Worm (Caenorhabditis elegans) whole organism, L4/young adult: ENCODE measurements around the gene ttr-41.

Experiments
- W03F9.2 ChIP-seq: fragments of 150-350 bp; optimal IDR thresholded peaks from 2 replicates; lab custom pipeline; 2014; ENCODE audit warnings: missing biosample characterization, missing genetic modification characterization
- dao-5 ChIP-seq: sonication (generic microtip); optimal IDR thresholded peaks from 2 replicates; lab custom pipeline; 2016; ENCODE audit warnings: missing genotype, missing genetic modification characterization, moderate library complexity, missing compliant biosample characterization
- him-1 ChIP-seq: sonication (generic microtip); optimal IDR thresholded peaks from 2 replicates; lab custom pipeline; 2016; ENCODE audit warnings: missing genotype, missing genetic modification reagents, missing genetic modification characterization, missing compliant biosample characterization

- no peak for TF ChIP-seq W03F9.2 (tag; lab: Kevin White, UChicago)
- TF ChIP-seq him-1 = no peak
- TF ChIP-seq dao-5 = no peak
Measured at ce11 chrII:4734477-4734876, 6.8 kb upstream of the ttr-41 start.
